Worm (Caenorhabditis elegans) whole organism, L4 larva: ENCODE measurements around the gene C08F8.3.

Experiments
- D1046.2 ChIP-seq: fragments of 200-800 bp; sonication (Bioruptor generic); IDR thresholded peaks from 2 replicates; pipeline ENCODE4 v1.3.6; 2022; ENCODE audit warnings: missing genetic modification characterization, missing compliant biosample characterization
- F37D6.2 ChIP-seq: sonication (generic microtip); optimal IDR thresholded peaks from 2 replicates; lab custom pipeline; 2016; ENCODE audit warnings: mild to moderate bottlenecking, missing genetic modification characterization, missing compliant biosample characterization
- F44E2.7 ChIP-seq: fragments of 200-800 bp; sonication (Bioruptor generic); IDR thresholded peaks from 2 replicates; pipeline ENCODE4 v2.1.2; 2022; ENCODE audit warnings: missing genetic modification characterization, missing compliant biosample characterization
- F49E8.2 ChIP-seq: sonication (generic microtip); optimal IDR thresholded peaks from 2 replicates; lab custom pipeline; 2016; ENCODE audit warnings: missing compliant biosample characterization, mild to moderate bottlenecking, missing genetic modification characterization, borderline replicate concordance
- Y48G9A.11 ChIP-seq: fragments of 200-800 bp; sonication (Bioruptor generic); IDR thresholded peaks from 2 replicates; pipeline ENCODE4 v1.3.6; 2022; ENCODE audit warnings: missing genetic modification reagents, missing genetic modification characterization, missing compliant biosample characterization
- Y75B8A.6 ChIP-seq: fragments of 200-800 bp; sonication (Bioruptor generic); IDR thresholded peaks from 2 replicates; pipeline ENCODE4 v1.3.6; 2022; ENCODE audit warnings: missing genetic modification reagents, missing genetic modification characterization, missing compliant biosample characterization
- ZK337.2 ChIP-seq: fragments of 200-800 bp; sonication (Bioruptor generic); IDR thresholded peaks from 2 replicates; pipeline ENCODE4 v1.3.6; 2022; ENCODE audit warnings: missing genetic modification reagents, missing genetic modification characterization, missing compliant biosample characterization
- aha-1 ChIP-seq: fragments of 150-350 bp; peaks from one replicate; lab custom pipeline; 2014; ENCODE audit warnings: missing biosample characterization, missing genetic modification characterization
- aly-2 ChIP-seq: sonication (generic microtip); optimal IDR thresholded peaks from 2 replicates; lab custom pipeline; 2018; ENCODE audit warnings: missing biosample characterization, missing genetic modification characterization
- ama-1 ChIP-seq: fragments of 150-350 bp; optimal IDR thresholded peaks from 2 replicates; lab custom pipeline; 2014; ENCODE audit warnings: inconsistent platforms, mixed read lengths
- arid-1 ChIP-seq: fragments of 200-800 bp; sonication (Bioruptor generic); conservative IDR thresholded peaks from 2 replicates; pipeline ENCODE4 v1.3.6; 2022; ENCODE audit warnings: missing genetic modification reagents, missing genetic modification characterization, missing compliant biosample characterization
- ceh-20 ChIP-seq: fragments of 200-800 bp; sonication (Bioruptor generic); IDR thresholded peaks from 2 replicates; pipeline ENCODE4 v1.3.6; 2022; ENCODE audit warnings: missing genetic modification reagents, missing genetic modification characterization, missing compliant biosample characterization
- ceh-32 ChIP-seq: sonication (generic microtip); optimal IDR thresholded peaks from 2 replicates; lab custom pipeline; 2016; ENCODE audit warnings: mild to moderate bottlenecking, missing genetic modification characterization, missing compliant biosample characterization; ENCODE audit not compliant: poor library complexity
- ceh-62 ChIP-seq: sonication (generic microtip); optimal IDR thresholded peaks from 2 replicates; lab custom pipeline; 2017; ENCODE audit warnings: missing biosample characterization, missing genetic modification characterization
- daf-12 ChIP-seq: fragments of 150-350 bp; optimal IDR thresholded peaks from 2 replicates; lab custom pipeline; 2014; ENCODE audit warnings: missing biosample characterization, missing genetic modification reagents, missing genetic modification characterization
- dmd-9 ChIP-seq: fragments of 200-800 bp; sonication (Bioruptor generic); IDR thresholded peaks from 2 replicates; pipeline ENCODE4 v1.3.6; 2022; ENCODE audit warnings: missing genetic modification reagents, missing genetic modification characterization, missing compliant biosample characterization
- egl-27 ChIP-seq: sonication (generic microtip); optimal IDR thresholded peaks from 3 replicates; lab custom pipeline; 2017; ENCODE audit warnings: missing biosample characterization, missing genetic modification reagents, missing genetic modification characterization
- egl-43 ChIP-seq: fragments of 200-800 bp; sonication (Bioruptor generic); IDR thresholded peaks from 2 replicates; pipeline ENCODE4 v1.3.6; 2022; ENCODE audit warnings: missing genetic modification reagents, missing genetic modification characterization, missing compliant biosample characterization
- fkh-10 ChIP-seq: fragments of 150-350 bp; optimal IDR thresholded peaks from 2 replicates; lab custom pipeline; 2014; ENCODE audit warnings: missing biosample characterization, missing genetic modification reagents, missing genetic modification characterization
- gei-8 ChIP-seq: fragments of 200-800 bp; sonication (Bioruptor generic); optimal IDR thresholded peaks from 2 replicates; lab custom pipeline; 2018; ENCODE audit warnings: mild to moderate bottlenecking, missing genetic modification characterization, missing compliant biosample characterization
- lin-13 ChIP-seq: fragments of 150-350 bp; optimal IDR thresholded peaks from 2 replicates; lab custom pipeline; 2014; ENCODE audit warnings: missing biosample characterization, missing genetic modification reagents, missing genetic modification characterization
- lin-38 ChIP-seq: fragments of 200-800 bp; sonication (Bioruptor generic); IDR thresholded peaks from 2 replicates; pipeline ENCODE4 v1.3.6; 2022; ENCODE audit warnings: missing genetic modification reagents, missing genetic modification characterization, missing compliant biosample characterization
- lin-39 ChIP-seq: fragments of 150-350 bp; optimal IDR thresholded peaks from 2 replicates; lab custom pipeline; 2014; ENCODE audit warnings: missing biosample characterization, missing genetic modification reagents, missing genetic modification characterization
- madf-9 ChIP-seq: fragments of 200-800 bp; sonication (Bioruptor generic); conservative IDR thresholded peaks from 2 replicates; pipeline ENCODE4 v1.3.6; 2022; ENCODE audit warnings: missing genetic modification reagents, missing genetic modification characterization, missing compliant biosample characterization
- mdl-1 ChIP-seq, 2 experiments: fragments of 150-350 bp in 1 of 2; sonication (generic microtip) in 1 of 2; optimal IDR thresholded peaks; 2 replicates each; lab custom pipeline; 2014 to 2017; ENCODE audit warnings: missing biosample characterization in 2 of 2, missing genetic modification characterization in 2 of 2
- mdt-29 ChIP-seq: fragments of 200-800 bp; sonication (Bioruptor generic); IDR thresholded peaks from 2 replicates; pipeline ENCODE4 v1.3.6; 2022; ENCODE audit warnings: missing genetic modification reagents, missing genetic modification characterization, missing compliant biosample characterization
- nhr-102 ChIP-seq: sonication (generic microtip); optimal IDR thresholded peaks from 2 replicates; lab custom pipeline; 2016; ENCODE audit warnings: mild to moderate bottlenecking, missing genetic modification characterization, moderate library complexity, missing compliant biosample characterization
- nhr-237 ChIP-seq: sonication (generic microtip); optimal IDR thresholded peaks from 2 replicates; lab custom pipeline; 2017; ENCODE audit warnings: missing biosample characterization, missing genetic modification characterization
- nhr-48 ChIP-seq: sonication (generic microtip); optimal IDR thresholded peaks from 2 replicates; lab custom pipeline; 2016; ENCODE audit warnings: mild to moderate bottlenecking, missing genetic modification characterization, missing compliant biosample characterization
- nhr-6 ChIP-seq: fragments of 150-350 bp; optimal IDR thresholded peaks from 2 replicates; lab custom pipeline; 2014; ENCODE audit warnings: missing biosample characterization, missing genetic modification characterization
- nhr-77 ChIP-seq: fragments of 150-350 bp; optimal IDR thresholded peaks from 2 replicates; lab custom pipeline; 2014; ENCODE audit warnings: missing biosample characterization, missing genetic modification characterization
- pha-4 ChIP-seq, 2 experiments: fragments of 150-350 bp in 1 of 2; fragments of 200-800 bp in 1 of 2; sonication (Bioruptor generic) in 1 of 2; IDR thresholded peaks in 1 of 2; optimal IDR thresholded peaks in 1 of 2; 2 replicates each; pipeline versions ENCODE4 v1.3.6 to Lab custom; 2014 to 2022; ENCODE audit warnings: missing genetic modification characterization in 2 of 2, missing genetic modification reagents in 2 of 2, missing biosample characterization in 1 of 2, missing compliant biosample characterization in 1 of 2
- snpc-1.2 ChIP-seq: fragments of 200-800 bp; sonication (Bioruptor generic); IDR thresholded peaks from 2 replicates; pipeline ENCODE4 v1.3.6; 2022; ENCODE audit warnings: missing genetic modification reagents, missing genetic modification characterization, missing compliant biosample characterization
- snpc-4 ChIP-seq: fragments of 150-350 bp; optimal IDR thresholded peaks from 2 replicates; lab custom pipeline; 2014; ENCODE audit warnings: missing biosample characterization, missing genetic modification characterization
- spr-3 ChIP-seq: fragments of 200-800 bp; sonication (Bioruptor generic); optimal IDR thresholded peaks from 2 replicates; lab custom pipeline; 2018; ENCODE audit warnings: mild to moderate bottlenecking, missing genetic modification characterization, missing compliant biosample characterization
- tag-97 ChIP-seq: fragments of 200-800 bp; sonication (Bioruptor generic); IDR thresholded peaks from 2 replicates; pipeline ENCODE4 v1.3.6; 2022; ENCODE audit warnings: missing genetic modification characterization, missing compliant biosample characterization
- unc-130 ChIP-seq: sonication (generic microtip); optimal IDR thresholded peaks from 2 replicates; lab custom pipeline; 2016; ENCODE audit warnings: missing genetic modification reagents, missing genetic modification characterization, missing compliant biosample characterization
- unc-62 ChIP-seq, 3 experiments: fragments of 150-350 bp in 1 of 3; sonication (generic microtip); optimal IDR thresholded peaks in 2 of 3; peaks in 1 of 3; 1 replicate in 1 of 3; 2 replicates in 2 of 3; lab custom pipeline; 2014 to 2017; ENCODE audit warnings: missing biosample characterization in 3 of 3, missing genetic modification characterization in 3 of 3, missing genetic modification reagents in 3 of 3, missing genotype in 1 of 3
- vab-7 ChIP-seq: fragments of 200-800 bp; sonication (Bioruptor generic); IDR thresholded peaks from 2 replicates; pipeline ENCODE4 v1.3.6; 2022; ENCODE audit warnings: missing genetic modification reagents, missing genetic modification characterization, missing compliant biosample characterization
- zag-1 ChIP-seq: fragments of 150-350 bp; optimal IDR thresholded peaks from 2 replicates; lab custom pipeline; 2014; ENCODE audit warnings: missing biosample characterization, missing genetic modification characterization
- zfp-3 ChIP-seq: fragments of 200-800 bp; sonication (Bioruptor generic); conservative IDR thresholded peaks from 2 replicates; pipeline ENCODE4 v1.3.6; 2022; ENCODE audit warnings: missing genetic modification reagents, missing genetic modification characterization, missing compliant biosample characterization
- zip-11 ChIP-seq: fragments of 200-800 bp; sonication (Bioruptor generic); IDR thresholded peaks from 2 replicates; pipeline ENCODE4 v1.3.6; 2022; ENCODE audit warnings: missing genetic modification characterization, missing compliant biosample characterization
- zip-2 ChIP-seq: fragments of 150-350 bp; optimal IDR thresholded peaks from 2 replicates; lab custom pipeline; 2014; ENCODE audit warnings: missing biosample characterization, missing genetic modification characterization
- ztf-11 ChIP-seq: fragments of 150-350 bp; optimal IDR thresholded peaks from 2 replicates; lab custom pipeline; 2014; ENCODE audit warnings: missing biosample characterization, missing genetic modification characterization
- ztf-7 ChIP-seq: fragments of 150-350 bp; optimal IDR thresholded peaks from 2 replicates; lab custom pipeline; 2014; ENCODE audit warnings: missing biosample characterization, missing genetic modification characterization

C08F8.3 gene

ce11 chrIV:11142314-11143227 lies 12.3 kb upstream of the C08F8.3 start, which contains the start of gene skih-2 (continued):
- TF ChIP-seq aly-2 (tag; lab: Kevin White, UChicago) (no peak), tag-97 (GFP tag; lab: Robert Waterston, UW) (no peak), nhr-77 (tag; lab: Kevin White, UChicago) (peak; percentile 7), aha-1 (tag; lab: Kevin White, UChicago) (no peak), D1046.2 (GFP tag; lab: Robert Waterston, UW) (no peak), daf-12 (no peak), F49E8.2 (tag; lab: Kevin White, UChicago) (peak; percentile 64), ceh-20 (GFP tag; lab: Robert Waterston, UW) (no peak), nhr-6 (tag; lab: Kevin White, UChicago) (peak; percentile 15), unc-130 (GFP tag; lab: Kevin White, UChicago) (peak; percentile 32), egl-43 (no peak), ztf-11 (tag; lab: Kevin White, UChicago) (no peak)

DNA sequence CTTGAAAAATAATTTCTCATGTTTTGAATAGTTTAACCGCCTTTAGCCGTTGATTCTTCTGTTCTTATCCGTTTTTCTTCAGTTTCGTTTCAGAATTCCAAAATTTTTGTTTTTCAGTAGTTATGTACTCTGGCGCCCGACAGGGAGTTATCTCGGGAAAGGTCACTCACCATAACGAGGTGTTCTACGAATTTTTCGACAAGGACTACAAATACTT lies 11.7 kb upstream of the C08F8.3 start, which contains the start of gene F01G4.4:
Gene F01G4.4, plus strand, starts transcription at position 118 of the 217 bp plus-strand sequence.
- TF ChIP-seq Y75B8A.6 (GFP tag; lab: Robert Waterston, UW), result no peak
- TF ChIP-seq unc-62 (GFP tag; optimal IDR thresholded peaks at IDR 0.05 in 1 of 2; lab: Kevin White, UChicago), result no peak
- TF ChIP-seq unc-62 (tag; optimal IDR thresholded peaks at IDR 0.05; lab: Kevin White, UChicago), result no peak
- no peak for TF ChIP-seq mdl-1 (tag; optimal IDR thresholded peaks at IDR 0.05; lab: Kevin White, UChicago)
- TF ChIP-seq vab-7, result no peak
- no peak for TF ChIP-seq lin-13
- no peak for TF ChIP-seq zip-2 (tag; lab: Kevin White, UChicago)
- TF ChIP-seq nhr-77 (tag; lab: Kevin White, UChicago), result no peak
- TF ChIP-seq ztf-7 (tag; lab: Kevin White, UChicago), result no peak
- no peak for TF ChIP-seq dmd-9
- no peak for TF ChIP-seq lin-39 (tag; lab: Kevin White, UChicago)
- no peak for TF ChIP-seq gei-8 (GFP tag; lab: Kevin White, UChicago)
- no peak for TF ChIP-seq F49E8.2 (tag; lab: Kevin White, UChicago)
- no peak for TF ChIP-seq madf-9

ce11 chrIV:11145929-11146339 lies 8.9 kb upstream of the C08F8.3 start:
- peak; percentile 64; the same call in 1 of the 2 replicates for TF ChIP-seq pha-4 (GFP tag; IDR thresholded peaks at IDR 0.05; lab: Robert Waterston, UW)
- no peak for TF ChIP-seq pha-4 (tag; optimal IDR thresholded peaks at IDR 0.05; lab: Kevin White, UChicago)
- no peak for TF ChIP-seq ceh-32
- TF ChIP-seq zip-11, result no peak
- no peak for TF ChIP-seq aha-1 (tag; lab: Kevin White, UChicago)
- TF ChIP-seq spr-3 (GFP tag; lab: Kevin White, UChicago), result no peak
- no peak for TF ChIP-seq ama-1 (lab: Kevin White, UChicago)
- 0 out of 2 replicates have a peak, but pooled peaks have one; percentile 15 for TF ChIP-seq snpc-1.2 (GFP tag; lab: Robert Waterston, UW)
- TF ChIP-seq nhr-48 (tag; lab: Kevin White, UChicago), result no peak
- no peak for TF ChIP-seq ZK337.2 (GFP tag; lab: Robert Waterston, UW)
- no peak for TF ChIP-seq nhr-6 (tag; lab: Kevin White, UChicago)
- TF ChIP-seq Y48G9A.11 (GFP tag; lab: Robert Waterston, UW), result 0 out of 2 replicates have a peak, but pooled peaks have one; percentile 6
- TF ChIP-seq fkh-10 (GFP tag; lab: Kevin White, UChicago), result no peak
- no peak for TF ChIP-seq dmd-9
- no peak for TF ChIP-seq madf-9
- TF ChIP-seq snpc-4 (tag; lab: Kevin White, UChicago), result no peak
- TF ChIP-seq nhr-102, result no peak
- TF ChIP-seq arid-1, result peak; percentile 80
- no peak for TF ChIP-seq nhr-237 (tag; lab: Kevin White, UChicago)
- TF ChIP-seq unc-62 (GFP tag; optimal IDR thresholded peaks at IDR 0.05 in 1 of 2; lab: Kevin White, UChicago), result peak in 1 of 2 experiments; percentile 51
- TF ChIP-seq unc-62 (tag; optimal IDR thresholded peaks at IDR 0.05; lab: Kevin White, UChicago), result no peak
- TF ChIP-seq F44E2.7 (GFP tag; lab: Robert Waterston, UW), result no peak
- TF ChIP-seq zfp-3 (GFP tag; lab: Robert Waterston, UW), result 0 out of 2 replicates have a peak, but pooled peaks have one; percentile 30
- TF ChIP-seq D1046.2 (GFP tag; lab: Robert Waterston, UW), result no peak
- no peak for TF ChIP-seq ceh-62 (tag; lab: Kevin White, UChicago)
- TF ChIP-seq zip-2 (tag; lab: Kevin White, UChicago), result no peak
- peak; percentile 62 for TF ChIP-seq lin-38 (GFP tag; lab: Robert Waterston, UW)
- TF ChIP-seq mdt-29 (GFP tag; lab: Robert Waterston, UW), result no peak
- no peak for TF ChIP-seq zag-1 (tag; lab: Kevin White, UChicago)
- peak; percentile 89 for TF ChIP-seq F49E8.2 (tag; lab: Kevin White, UChicago)
- no peak for TF ChIP-seq F37D6.2 (tag; lab: Kevin White, UChicago)
- TF ChIP-seq egl-27 (tag; lab: Kevin White, UChicago), result no peak
